Worm (Caenorhabditis elegans): Measurements from ENCODE around the gene Y67H2A.10.

ce11 chrIV:13328059-13328458 is 38.8 kb upstream of the Y67H2A.10 start, which contains the start of gene far-6:
- no peak for TF ChIP-seq fkh-10 (GFP tag; optimal IDR thresholded peaks at IDR 0.05)
- TF ChIP-seq mdl-1 (tag; optimal IDR thresholded peaks at IDR 0.05): no peak
- no peak for TF ChIP-seq pqm-1 (tag; optimal IDR thresholded peaks at IDR 0.05)
- no peak for TF ChIP-seq lsy-2 (tag; optimal IDR thresholded peaks at IDR 0.05)
- no peak for TF ChIP-seq ama-1 (optimal IDR thresholded peaks at IDR 0.05)
- no peak for TF ChIP-seq F49E8.2 (tag; optimal IDR thresholded peaks at IDR 0.05; ENCODE audit: borderline replicate concordance)
- TF ChIP-seq Y48G9A.11 (GFP tag; IDR thresholded peaks at IDR 0.05): no peak
- TF ChIP-seq lir-3 (tag; optimal IDR thresholded peaks at IDR 0.05): no peak

Measured in whole organism, L4 larva.